In genomic region chrIV:14227138-14227537, ce11 we compare ENCODE assay signal across 2 worm cellular contexts.
A peak's percentile ranks its signal among the peaks of the same experiment; 100 is the strongest.
TF ChIP-seq lines count a peak whose summit lies in the region.

No protein-coding gene starts in this region.

TF ChIP-seq in whole organism, L4 larva, 104 proteins besides CTCF, POLR2A, EP300 and RAD21:
- TF ChIP-seq zfp-2 (tag; optimal IDR thresholded peaks at IDR 0.05; lab: Kevin White, UChicago) (no peak), hlh-11 (tag; optimal IDR thresholded peaks at IDR 0.05; lab: Kevin White, UChicago) (no peak), snpc-1.2 (GFP tag; IDR thresholded peaks at IDR 0.05; lab: Robert Waterston, UW) (0 out of 2 replicates have a peak, but pooled peaks have one; percentile 42), daf-19 (GFP tag; conservative IDR thresholded peaks at IDR 0.05; lab: Robert Waterston, UW) (no peak), ztf-11 (tag; optimal IDR thresholded peaks at IDR 0.05; lab: Kevin White, UChicago) (no peak), unc-62 (GFP tag; optimal IDR thresholded peaks at IDR 0.05 in 1 of 2; lab: Kevin White, UChicago) (peak in 1 of 2 experiments; percentile 93), unc-62 (tag; optimal IDR thresholded peaks at IDR 0.05; lab: Kevin White, UChicago) (no peak), daf-12 (tag; optimal IDR thresholded peaks at IDR 0.05; lab: Kevin White, UChicago) (no peak)

TF ChIP-seq in whole organism, young adult, 124 proteins besides CTCF, POLR2A, EP300 and RAD21:
- TF ChIP-seq B0336.3 (GFP tag; IDR thresholded peaks at IDR 0.05; lab: Robert Waterston, UW): no peak
- no peak for TF ChIP-seq F10E7.11 (tag; optimal IDR thresholded peaks at IDR 0.05; lab: Kevin White, UChicago)
- no peak for TF ChIP-seq akir-1 (GFP tag; optimal IDR thresholded peaks at IDR 0.05; lab: Kevin White, UChicago)
- 0 out of 2 replicates have a peak, but pooled peaks have one; percentile 21 for TF ChIP-seq attf-6 (GFP tag; IDR thresholded peaks at IDR 0.05; lab: Robert Waterston, UW)
- no peak for TF ChIP-seq cebp-1 (GFP tag; IDR thresholded peaks at IDR 0.05; lab: Robert Waterston, UW)
- no peak for TF ChIP-seq cebp-1 (tag; optimal IDR thresholded peaks at IDR 0.05; lab: Kevin White, UChicago)
TF ChIP-seq in whole organism, young adult: peak in this region for 1.
